Fruit fly (Drosophila melanogaster) whole organism, pupa: ENCODE results near the gene CG9498.

Source experiments
- CG12605 ChIP-seq: fragments of 200-800 bp; sonication (Bioruptor generic); IDR thresholded peaks from 2 replicates; pipeline ENCODE4 v1.3.6; 2022; ENCODE audit warnings: missing biosample characterization, missing genetic modification characterization
- CG14655 ChIP-seq: fragments of 200-800 bp; sonication (Bioruptor generic); optimal IDR thresholded peaks from 3 replicates; lab custom pipeline; 2017; ENCODE audit warnings: mild to moderate bottlenecking, missing biosample characterization, missing genetic modification reagents, missing genetic modification characterization
- CG15710 ChIP-seq: fragments of 200-800 bp; sonication (Bioruptor generic); optimal IDR thresholded peaks from 2 replicates; lab custom pipeline; 2018; ENCODE audit warnings: missing biosample characterization, mild to moderate bottlenecking, missing genetic modification characterization, moderate library complexity
- CG4496 ChIP-seq: fragments of 200-800 bp; sonication (Bioruptor generic); IDR thresholded peaks from 3 replicates; pipeline ENCODE4 v1.3.6; 2022; ENCODE audit warnings: missing biosample characterization, missing genetic modification characterization
- CG8159 ChIP-seq: fragments of 200-800 bp; sonication (Bioruptor generic); optimal IDR thresholded peaks from 3 replicates; lab custom pipeline; 2018; ENCODE audit warnings: missing biosample characterization, mild to moderate bottlenecking, missing genetic modification characterization, moderate library complexity
- CG8301 ChIP-seq: fragments of 200-800 bp; sonication (Bioruptor generic); optimal IDR thresholded peaks from 2 replicates; lab custom pipeline; 2018; ENCODE audit warnings: missing biosample characterization, mild to moderate bottlenecking, missing genetic modification characterization
- CG9948 ChIP-seq: fragments of 200-800 bp; sonication (Bioruptor generic); optimal IDR thresholded peaks from 2 replicates; lab custom pipeline; 2018; ENCODE audit warnings: missing biosample characterization, mild to moderate bottlenecking, missing genetic modification characterization, moderate library complexity
- D1 ChIP-seq: fragments of 200-800 bp; sonication (Bioruptor generic); optimal IDR thresholded peaks from 2 replicates; lab custom pipeline; 2018; ENCODE audit warnings: missing biosample characterization, mild to moderate bottlenecking, missing genetic modification characterization, moderate library complexity
- EcR ChIP-seq: fragments of 200-800 bp; sonication (Bioruptor generic); optimal IDR thresholded peaks from 3 replicates; lab custom pipeline; 2019; ENCODE audit warnings: missing biosample characterization, missing genetic modification characterization, mild to moderate bottlenecking, moderate library complexity, missing genetic modification reagents
- Ets98B ChIP-seq: fragments of 200-800 bp; sonication (Bioruptor generic); IDR thresholded peaks from 2 replicates; pipeline ENCODE4 v1.3.6; 2022; ENCODE audit warnings: missing biosample characterization, missing genetic modification characterization
- Pif1B ChIP-seq: fragments of 200-800 bp; sonication (Bioruptor generic); optimal IDR thresholded peaks from 3 replicates; lab custom pipeline; 2016; ENCODE audit warnings: missing biosample characterization, missing genetic modification characterization
- fd96Ca ChIP-seq: fragments of 200-800 bp; sonication (Bioruptor generic); IDR thresholded peaks from 3 replicates; pipeline ENCODE4 v1.3.6; 2022; ENCODE audit warnings: missing biosample characterization, missing genetic modification characterization
- gl ChIP-seq: fragments of 200-800 bp; sonication (Bioruptor generic); optimal IDR thresholded peaks from 2 replicates; lab custom pipeline; 2018; ENCODE audit warnings: missing biosample characterization, mild to moderate bottlenecking, missing genetic modification characterization

- TF ChIP-seq CG8159 (tag; lab: Kevin White, UChicago) (no peak), Pif1B (no peak), CG8301 (no peak), CG14655 (no peak), fd96Ca (GFP tag; lab: Robert Waterston, UW) (no peak), CG4496 (GFP tag; lab: Robert Waterston, UW) (no peak), D1 (tag; lab: Kevin White, UChicago) (no peak), Ets98B (GFP tag; lab: Robert Waterston, UW) (no peak), gl (tag; lab: Kevin White, UChicago) (no peak), CG12605 (GFP tag; lab: Robert Waterston, UW) (no peak), CG9948 (tag; lab: Kevin White, UChicago) (no peak), EcR (GFP tag; lab: Kevin White, UChicago) (no peak), CG15710 (no peak)
Observed at dm6 chr2L:6319068-6319467, 31.8 kb downstream of the CG9498 start.
